Fruit fly (Drosophila melanogaster) whole organism, embryonic: ENCODE data around the gene CG12289.

ENCODE experiments used
- Aef1 ChIP-seq: fragments of 200-800 bp; sonication (Bioruptor generic); IDR thresholded peaks from 3 replicates; pipeline ENCODE4 v1.3.6; 2022; ENCODE audit warnings: missing biosample characterization, missing genetic modification characterization
- Bdp1 ChIP-seq: fragments of 200-800 bp; sonication (Bioruptor generic); optimal IDR thresholded peaks from 3 replicates; lab custom pipeline; 2016; ENCODE audit warnings: missing biosample characterization, missing genetic modification characterization
- CG1024 ChIP-seq: fragments of 200-800 bp; sonication (Bioruptor generic); IDR thresholded peaks from 2 replicates; pipeline ENCODE4 v1.3.6; 2022; ENCODE audit warnings: missing biosample characterization, missing genetic modification characterization
- CG10366 ChIP-seq: fragments of 200-800 bp; sonication (Bioruptor generic); IDR thresholded peaks from 2 replicates; pipeline ENCODE4 v1.3.6; 2022; ENCODE audit warnings: missing biosample characterization, missing genetic modification characterization
- CG10462 ChIP-seq: fragments of 200-800 bp; sonication (Bioruptor generic); optimal IDR thresholded peaks from 2 replicates; lab custom pipeline; 2016; ENCODE audit warnings: missing biosample characterization, missing genetic modification characterization
- CG11085 ChIP-seq: fragments of 200-800 bp; sonication (Bioruptor generic); IDR thresholded peaks from 2 replicates; pipeline ENCODE4 v1.3.6; 2022; ENCODE audit warnings: missing biosample characterization, missing genetic modification characterization
- CG11504 ChIP-seq: fragments of 200-800 bp; sonication (Bioruptor generic); optimal IDR thresholded peaks from 3 replicates; lab custom pipeline; 2019; ENCODE audit warnings: missing biosample characterization, mild to moderate bottlenecking, missing genetic modification characterization, moderate library complexity
- CG12236 ChIP-seq: fragments of 200-800 bp; sonication (Bioruptor generic); optimal IDR thresholded peaks from 2 replicates; lab custom pipeline; 2016; ENCODE audit warnings: missing biosample characterization, missing genetic modification characterization
- CG13894 ChIP-seq: fragments of 200-800 bp; sonication (Bioruptor generic); optimal IDR thresholded peaks from 3 replicates; lab custom pipeline; 2018; ENCODE audit warnings: missing biosample characterization, mild to moderate bottlenecking, missing genetic modification characterization, moderate library complexity
- CG14014 ChIP-seq: fragments of 200-800 bp; sonication (Bioruptor generic); IDR thresholded peaks from 2 replicates; pipeline ENCODE4 v1.3.6; 2022; ENCODE audit warnings: missing biosample characterization, missing genetic modification characterization
- CG17361 ChIP-seq: fragments of 200-800 bp; sonication (Bioruptor generic); IDR thresholded peaks from 3 replicates; pipeline ENCODE4 v1.3.6; 2022; ENCODE audit warnings: missing biosample characterization, missing genetic modification characterization
- CG17385 ChIP-seq: fragments of 200-800 bp; sonication (Bioruptor generic); optimal IDR thresholded peaks from 3 replicates; lab custom pipeline; 2018; ENCODE audit warnings: missing biosample characterization, mild to moderate bottlenecking, missing genetic modification characterization
- CG18599 ChIP-seq: fragments of 200-800 bp; sonication (Bioruptor generic); optimal IDR thresholded peaks from 3 replicates; lab custom pipeline; 2017; ENCODE audit warnings: missing biosample characterization, missing genetic modification characterization, mild to moderate bottlenecking, moderate library complexity, missing genetic modification reagents
- CG30431 ChIP-seq: fragments of 200-800 bp; sonication (Bioruptor generic); optimal IDR thresholded peaks from 2 replicates; lab custom pipeline; 2017; ENCODE audit warnings: missing biosample characterization, missing genetic modification characterization
- CG34376 ChIP-seq: fragments of 200-800 bp; sonication (Bioruptor generic); optimal IDR thresholded peaks from 2 replicates; lab custom pipeline; 2018; ENCODE audit warnings: missing biosample characterization, mild to moderate bottlenecking, missing genetic modification characterization
- CG4404 ChIP-seq: fragments of 200-800 bp; sonication (Bioruptor generic); IDR thresholded peaks from 2 replicates; pipeline ENCODE4 v1.3.6; 2022; ENCODE audit warnings: missing biosample characterization, missing genetic modification characterization
- CG4854 ChIP-seq: fragments of 200-800 bp; sonication (Bioruptor generic); optimal IDR thresholded peaks from 2 replicates; lab custom pipeline; 2016; ENCODE audit warnings: missing biosample characterization, missing genetic modification characterization, inconsistent platforms
- CG6683 ChIP-seq: fragments of 200-800 bp; sonication (Bioruptor generic); optimal IDR thresholded peaks from 2 replicates; lab custom pipeline; 2017; ENCODE audit warnings: missing biosample characterization, mild to moderate bottlenecking, missing genetic modification characterization, missing genetic modification reagents
- CG6689 ChIP-seq: fragments of 200-800 bp; sonication (Bioruptor generic); IDR thresholded peaks from 2 replicates; pipeline ENCODE4 v1.3.6; 2022; ENCODE audit warnings: missing biosample characterization, missing genetic modification characterization
- CG7745 ChIP-seq: fragments of 200-800 bp; sonication (Bioruptor generic); optimal IDR thresholded peaks from 2 replicates; lab custom pipeline; 2018; ENCODE audit warnings: missing biosample characterization, mild to moderate bottlenecking, missing genetic modification characterization, moderate library complexity
- CG8281 ChIP-seq: fragments of 200-800 bp; sonication (Bioruptor generic); optimal IDR thresholded peaks from 2 replicates; lab custom pipeline; 2018; ENCODE audit warnings: missing biosample characterization, mild to moderate bottlenecking, missing genetic modification characterization, moderate library complexity
- CTCF ChIP-seq: fragments of 200-800 bp; sonication (Bioruptor generic); optimal IDR thresholded peaks from 2 replicates; lab custom pipeline; 2017; ENCODE audit warnings: missing biosample characterization, mild to moderate bottlenecking, missing genetic modification characterization, moderate library complexity
- Chrac-16 ChIP-seq: fragments of 200-800 bp; sonication (Bioruptor generic); optimal IDR thresholded peaks from 3 replicates; lab custom pipeline; 2016; ENCODE audit warnings: missing biosample characterization, missing genetic modification characterization
- Dek ChIP-seq: fragments of 200-800 bp; sonication (Bioruptor generic); optimal IDR thresholded peaks from 3 replicates; lab custom pipeline; 2019; ENCODE audit warnings: missing biosample characterization, mild to moderate bottlenecking, missing genetic modification characterization, moderate library complexity
- HHEX ChIP-seq: fragments of 200-800 bp; sonication (Bioruptor generic); optimal IDR thresholded peaks from 3 replicates; lab custom pipeline; 2017; ENCODE audit warnings: missing biosample characterization, mild to moderate bottlenecking, missing genetic modification characterization, missing genetic modification reagents
- HmgD ChIP-seq: fragments of 200-800 bp; sonication (Bioruptor generic); optimal IDR thresholded peaks from 3 replicates; lab custom pipeline; 2016; ENCODE audit warnings: missing biosample characterization, missing genetic modification characterization
- Med ChIP-seq: fragments of 200-800 bp; sonication (Bioruptor generic); peaks from one replicate; lab custom pipeline; 2016; ENCODE audit warnings: missing biosample characterization, missing genetic modification characterization, mild to moderate bottlenecking, inconsistent platforms, moderate library complexity
- Meics ChIP-seq: fragments of 200-800 bp; sonication (Bioruptor generic); optimal IDR thresholded peaks from 2 replicates; lab custom pipeline; 2017; ENCODE audit warnings: missing biosample characterization, mild to moderate bottlenecking, missing genetic modification characterization
- Nf-YA ChIP-seq: fragments of 200-800 bp; sonication (Bioruptor generic); IDR thresholded peaks from 2 replicates; pipeline ENCODE4 v1.3.6; 2022; ENCODE audit warnings: missing biosample characterization, missing genetic modification characterization
- Poxn ChIP-seq: fragments of 200-800 bp; sonication (Bioruptor generic); IDR thresholded peaks from 2 replicates; pipeline ENCODE4 v1.3.6; 2022; ENCODE audit warnings: missing biosample characterization, missing genetic modification characterization
- Side ChIP-seq: fragments of 200-800 bp; sonication (Bioruptor generic); optimal IDR thresholded peaks from 2 replicates; lab custom pipeline; 2016; ENCODE audit warnings: missing biosample characterization, missing genetic modification characterization
- Spps ChIP-seq: fragments of 200-800 bp; sonication (Bioruptor generic); optimal IDR thresholded peaks from 2 replicates; lab custom pipeline; 2018; ENCODE audit warnings: missing biosample characterization, mild to moderate bottlenecking, missing genetic modification characterization
- Xrp1 ChIP-seq: fragments of 200-800 bp; sonication (Bioruptor generic); IDR thresholded peaks from 2 replicates; pipeline ENCODE4 v1.3.6; 2022; ENCODE audit warnings: missing biosample characterization, missing genetic modification characterization
- cas ChIP-seq: fragments of 200-800 bp; sonication (Bioruptor generic); IDR thresholded peaks from 2 replicates; pipeline ENCODE4 v1.3.6; 2022; ENCODE audit warnings: missing biosample characterization, missing genetic modification characterization
- chinmo ChIP-seq: fragments of 200-800 bp; sonication (Bioruptor generic); IDR thresholded peaks from 4 replicates; pipeline ENCODE4 v1.3.6; 2022; ENCODE audit warnings: missing biosample characterization, missing genetic modification characterization; ENCODE audit not compliant: partially characterized antibody
- ci ChIP-seq: fragments of 200-800 bp; sonication (Bioruptor generic); IDR thresholded peaks from 3 replicates; pipeline ENCODE4 v1.3.6; 2022; ENCODE audit warnings: missing biosample characterization, missing genetic modification characterization
- cwo ChIP-seq: fragments of 200-800 bp; sonication (Bioruptor generic); optimal IDR thresholded peaks from 3 replicates; lab custom pipeline; 2017; ENCODE audit warnings: missing biosample characterization, missing genetic modification characterization, mild to moderate bottlenecking, moderate library complexity, missing genetic modification reagents
- eve ChIP-seq, 2 experiments: fragments of >200 bp; optimal IDR thresholded peaks; 2 replicates each; lab custom pipeline; 2017; ENCODE audit warnings: missing biosample characterization in 2 of 2, missing genetic modification characterization in 2 of 2
- fd96Cb ChIP-seq: fragments of 200-800 bp; sonication (Bioruptor generic); optimal IDR thresholded peaks from 2 replicates; lab custom pipeline; 2018; ENCODE audit warnings: missing biosample characterization, mild to moderate bottlenecking, missing genetic modification characterization, moderate library complexity
- gcm ChIP-seq: fragments of 200-800 bp; sonication (Bioruptor generic); optimal IDR thresholded peaks from 2 replicates; lab custom pipeline; 2019; ENCODE audit warnings: missing biosample characterization, mild to moderate bottlenecking, missing genetic modification characterization, moderate library complexity
- gsb ChIP-seq: fragments of 200-800 bp; sonication (Bioruptor generic); IDR thresholded peaks from 2 replicates; pipeline ENCODE4 v1.3.6; 2022; ENCODE audit warnings: missing biosample characterization, missing genetic modification characterization
- ham ChIP-seq: fragments of 200-800 bp; sonication (Bioruptor generic); IDR thresholded peaks from 2 replicates; pipeline ENCODE4 v1.3.6; 2022; ENCODE audit warnings: missing biosample characterization, missing genetic modification characterization
- hkb ChIP-seq, 2 experiments: fragments of 200-800 bp in 1 of 2; fragments of >200 bp in 1 of 2; sonication (Bioruptor generic) in 1 of 2; IDR thresholded peaks in 1 of 2; optimal IDR thresholded peaks in 1 of 2; 2 replicates each; pipeline versions ENCODE4 v1.3.6 to Lab custom; 2017 to 2022; ENCODE audit warnings: missing biosample characterization in 1 of 2, missing genetic modification characterization in 1 of 2
- jing ChIP-seq: fragments of 200-800 bp; sonication (Bioruptor generic); optimal IDR thresholded peaks from 2 replicates; lab custom pipeline; 2018; ENCODE audit warnings: missing biosample characterization, mild to moderate bottlenecking, missing genetic modification characterization
- kni ChIP-seq: fragments of 200-800 bp; sonication (Bioruptor generic); optimal IDR thresholded peaks from 3 replicates; lab custom pipeline; 2017; ENCODE audit warnings: mild to moderate bottlenecking, missing biosample characterization, missing genetic modification reagents, missing genetic modification characterization
- lab ChIP-seq: fragments of 200-800 bp; sonication (Bioruptor generic); optimal IDR thresholded peaks from 3 replicates; lab custom pipeline; 2017; ENCODE audit warnings: missing biosample characterization, missing genetic modification characterization, mild to moderate bottlenecking, moderate library complexity, missing genetic modification reagents
- nerfin-1 ChIP-seq: fragments of 200-800 bp; sonication (Bioruptor generic); optimal IDR thresholded peaks from 3 replicates; lab custom pipeline; 2019; ENCODE audit warnings: missing biosample characterization, mild to moderate bottlenecking, missing genetic modification characterization, moderate library complexity
- odd ChIP-seq: fragments of 200-800 bp; sonication (Bioruptor generic); optimal IDR thresholded peaks from 2 replicates; lab custom pipeline; 2017; ENCODE audit warnings: missing biosample characterization, mild to moderate bottlenecking, missing genetic modification characterization
- ranshi ChIP-seq: fragments of 200-800 bp; sonication (Bioruptor generic); IDR thresholded peaks from 2 replicates; pipeline ENCODE4 v1.3.6; 2022; ENCODE audit warnings: missing biosample characterization, missing genetic modification characterization
- scrt ChIP-seq: fragments of 200-800 bp; sonication (Bioruptor generic); optimal IDR thresholded peaks from 2 replicates; lab custom pipeline; 2018; ENCODE audit warnings: missing biosample characterization, mild to moderate bottlenecking, missing genetic modification characterization, moderate library complexity
- sens ChIP-seq: fragments of 200-800 bp; sonication (Bioruptor generic); peaks from one replicate; lab custom pipeline; 2016; ENCODE audit warnings: missing biosample characterization, missing genetic modification characterization
- toy ChIP-seq: fragments of 200-800 bp; sonication (Bioruptor generic); IDR thresholded peaks from 2 replicates; pipeline ENCODE4 v1.3.6; 2022; ENCODE audit warnings: missing biosample characterization, missing genetic modification characterization

The CG12289 gene

DNA sequence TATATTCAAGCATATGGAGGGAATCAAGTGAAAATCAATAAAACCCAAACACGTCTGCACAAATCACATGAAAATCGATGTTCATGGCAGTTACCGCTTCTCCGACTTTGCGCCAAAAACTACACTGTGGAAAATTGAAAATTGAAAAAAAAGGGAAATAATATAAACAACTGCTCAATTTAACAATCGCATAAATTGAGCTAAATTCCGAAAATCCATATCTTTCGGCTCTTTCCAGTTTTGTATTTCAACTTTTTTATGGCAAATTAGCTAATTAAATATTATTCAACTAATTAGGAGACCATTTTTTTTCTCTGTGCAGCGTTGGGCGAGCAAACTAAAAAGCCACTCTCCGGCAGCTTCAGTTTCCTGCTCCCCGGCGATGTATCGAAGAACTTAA, 26.2 kb upstream of the CG12289 start:
- TF ChIP-seq Meics (GFP tag; lab: Kevin White, UChicago) (peak; percentile 49), ranshi (GFP tag; lab: Robert Waterston, UW) (no peak), CG4854 (no peak), hkb (optimal IDR thresholded peaks at IDR 0.05; lab: Kevin White, UChicago) (no peak), hkb (GFP tag; IDR thresholded peaks at IDR 0.05; lab: Robert Waterston, UW) (peak; percentile 6; the same call in 1 of the 2 replicates), CTCF (GFP tag; lab: Kevin White, UChicago) (peak; percentile 10), Chrac-16 (no peak), Side (GFP tag; lab: Kevin White, UChicago) (no peak), Aef1 (GFP tag; lab: Robert Waterston, UW) (no peak), Dek (tag; lab: Kevin White, UChicago) (no peak), CG8281 (tag; lab: Kevin White, UChicago) (no peak), Bdp1 (GFP tag; lab: Kevin White, UChicago) (no peak), ham (no peak), Spps (tag; lab: Kevin White, UChicago) (no peak), sens (peak; percentile 73), CG11504 (peak; percentile 61), odd (GFP tag; lab: Kevin White, UChicago) (no peak), fd96Cb (tag; lab: Kevin White, UChicago) (peak; percentile 52), kni (no peak), HmgD (no peak), CG1024 (GFP tag; lab: Robert Waterston, UW) (no peak), Nf-YA (GFP tag; lab: Robert Waterston, UW) (no peak), nerfin-1 (no peak), CG14014 (GFP tag; lab: Robert Waterston, UW) (no peak), CG17361 (GFP tag; lab: Robert Waterston, UW) (peak; percentile 35; the same call in 2 of the 3 replicates), CG7745 (tag; lab: Kevin White, UChicago) (no peak), Med (GFP tag; lab: Kevin White, UChicago) (peak; percentile 77), Xrp1 (GFP tag; lab: Robert Waterston, UW) (peak; percentile 66), gcm (GFP tag; lab: Kevin White, UChicago) (no peak), CG34376 (GFP tag; lab: Kevin White, UChicago) (no peak), CG10462 (no peak), cas (no peak), CG10366 (GFP tag; lab: Robert Waterston, UW) (no peak), jing (no peak), CG13894 (no peak), CG17385 (GFP tag; lab: Kevin White, UChicago) (peak; percentile 22), CG6683 (GFP tag; lab: Kevin White, UChicago) (no peak), toy (no peak), eve (GFP tag; optimal IDR thresholded peaks at IDR 0.05; lab: Kevin White, UChicago) (peak in 1 of 2 experiments; percentile 12), lab (GFP tag; lab: Kevin White, UChicago) (peak; percentile 45), CG6689 (GFP tag; lab: Robert Waterston, UW) (no peak), ci (GFP tag; lab: Robert Waterston, UW) (peak; percentile 68; the same call in 1 of the 3 replicates), chinmo (GFP tag; lab: Robert Waterston, UW) (no peak), Poxn (no peak), HHEX (GFP tag; lab: Kevin White, UChicago) (no peak), CG11085 (no peak), cwo (GFP tag; lab: Kevin White, UChicago) (no peak), CG18599 (GFP tag; lab: Kevin White, UChicago) (peak; percentile 65), gsb (no peak), scrt (GFP tag; lab: Kevin White, UChicago) (peak; percentile 17), CG30431 (no peak), CG4404 (GFP tag; lab: Robert Waterston, UW) (no peak), CG12236 (GFP tag; lab: Kevin White, UChicago) (no peak)
